Fruit fly (Drosophila melanogaster): Measurements from ENCODE around the gene Rpn7.

Rpn7 gene

DNA sequence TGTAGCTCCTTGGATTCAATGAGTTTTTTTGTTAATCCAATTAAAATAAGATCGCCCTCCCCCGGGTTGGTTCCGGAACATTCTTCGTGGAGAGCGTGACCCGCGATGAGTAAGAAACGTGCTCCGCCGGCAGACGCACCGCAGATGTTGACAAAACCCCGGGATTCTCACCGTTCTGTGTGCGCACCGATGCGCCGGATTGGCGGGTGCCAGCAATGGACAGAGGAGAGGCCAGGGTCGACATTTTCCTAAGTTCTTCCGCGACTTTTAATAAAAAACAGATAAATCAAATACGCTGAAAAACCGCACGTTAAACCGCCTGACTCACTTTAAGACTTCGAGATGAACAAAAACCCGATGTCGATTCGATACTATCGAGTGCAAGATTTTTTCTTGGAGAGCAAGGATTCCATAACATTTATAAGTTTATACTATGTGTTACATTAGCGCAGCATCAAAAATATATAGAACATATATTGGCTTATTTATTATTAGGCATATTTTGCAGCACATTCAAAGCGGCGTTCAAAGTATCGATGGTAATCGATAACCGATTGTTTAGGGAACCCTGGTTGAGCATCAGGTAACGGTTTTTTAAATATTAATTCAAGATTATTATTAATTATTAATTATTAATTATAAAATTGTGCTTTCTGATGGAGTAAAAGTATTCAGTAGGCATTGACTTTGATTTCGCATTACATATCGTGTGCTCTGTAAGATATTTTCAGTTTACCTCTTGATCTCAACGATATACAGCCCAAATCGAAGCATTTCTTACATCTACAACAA is 29.4 kb upstream of the Rpn7 start, which contains the start of the genes CCT1 and tHMG1:
Gene CCT1, minus strand, starts transcription at position 352 of the 792 bp plus-strand sequence.
Gene tHMG1, plus strand, starts transcription at position 742 of the 792 bp plus-strand sequence.
- TF ChIP-seq bab1 (GFP tag; optimal IDR thresholded peaks at IDR 0.05) (peak; percentile 55), Crg-1 (GFP tag; optimal IDR thresholded peaks at IDR 0.05) (no peak), CG33017 (tag; optimal IDR thresholded peaks at IDR 0.05) (no peak), cnc (optimal IDR thresholded peaks at IDR 0.05) (no peak), CG14711 (tag; optimal IDR thresholded peaks at IDR 0.05) (no peak), CG1620 (GFP tag; optimal IDR thresholded peaks at IDR 0.05) (no peak), CG11617 (GFP tag; optimal IDR thresholded peaks at IDR 0.05) (peak; percentile 24), cic (GFP tag; optimal IDR thresholded peaks at IDR 0.05) (no peak), CG7045 (GFP tag; optimal IDR thresholded peaks at IDR 0.05) (peak; percentile 41), tj (GFP tag; optimal IDR thresholded peaks at IDR 0.05) (no peak), pad (GFP tag; optimal IDR thresholded peaks at IDR 0.05) (no peak), CG5204 (GFP tag; optimal IDR thresholded peaks at IDR 0.05) (no peak), ovo (GFP tag; optimal IDR thresholded peaks at IDR 0.05) (no peak), Hr96 (GFP tag; optimal IDR thresholded peaks at IDR 0.05) (peak; percentile 38), Mnt (GFP tag; optimal IDR thresholded peaks at IDR 0.05) (peak; percentile 71), CG12768 (GFP tag; optimal IDR thresholded peaks at IDR 0.05) (peak; percentile 0), CG7101 (tag; optimal IDR thresholded peaks at IDR 0.05) (no peak), toe (GFP tag; optimal IDR thresholded peaks at IDR 0.05) (peak; percentile 49), kay (GFP tag; ENCODE audit: borderline replicate concordance) (peak; percentile 96), Clk (GFP tag; optimal IDR thresholded peaks at IDR 0.05) (no peak)

DNA sequence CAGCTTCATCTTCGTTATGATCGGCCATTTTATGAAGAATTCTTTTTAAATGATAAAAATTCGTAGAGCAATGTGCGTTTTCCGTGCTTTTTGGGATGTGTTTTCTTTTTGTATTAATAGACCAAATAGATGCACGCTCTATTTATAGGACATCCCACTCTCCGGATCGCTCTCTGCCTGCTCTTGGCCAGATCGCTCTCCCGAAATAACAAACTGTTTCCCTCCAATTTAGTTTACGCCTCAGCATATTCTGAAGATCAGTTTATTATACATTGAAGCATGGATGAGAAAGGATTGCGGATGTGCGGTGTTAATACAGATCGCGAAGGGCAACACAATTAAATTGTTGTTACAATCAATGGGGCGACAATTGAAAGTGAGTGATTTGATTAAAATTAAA is 27.0 kb upstream of the Rpn7 start, which contains the start of gene CG5376:
Gene CG5376, minus strand, starts transcription at position 101 of the 400 bp plus-strand sequence.
- TF ChIP-seq CG5204 (GFP tag; optimal IDR thresholded peaks at IDR 0.05) (no peak), Hr96 (GFP tag; optimal IDR thresholded peaks at IDR 0.05) (no peak), Mnt (GFP tag; optimal IDR thresholded peaks at IDR 0.05) (no peak), CG7101 (tag; optimal IDR thresholded peaks at IDR 0.05) (no peak), ovo (GFP tag; optimal IDR thresholded peaks at IDR 0.05) (no peak), tj (GFP tag; optimal IDR thresholded peaks at IDR 0.05) (no peak), CG1620 (GFP tag; optimal IDR thresholded peaks at IDR 0.05) (no peak), CG12768 (GFP tag; optimal IDR thresholded peaks at IDR 0.05) (no peak), CG7045 (GFP tag; optimal IDR thresholded peaks at IDR 0.05) (no peak), cic (GFP tag; optimal IDR thresholded peaks at IDR 0.05) (no peak), toe (GFP tag; optimal IDR thresholded peaks at IDR 0.05) (no peak), cnc (optimal IDR thresholded peaks at IDR 0.05) (no peak), Clk (GFP tag; optimal IDR thresholded peaks at IDR 0.05) (no peak)

DNA sequence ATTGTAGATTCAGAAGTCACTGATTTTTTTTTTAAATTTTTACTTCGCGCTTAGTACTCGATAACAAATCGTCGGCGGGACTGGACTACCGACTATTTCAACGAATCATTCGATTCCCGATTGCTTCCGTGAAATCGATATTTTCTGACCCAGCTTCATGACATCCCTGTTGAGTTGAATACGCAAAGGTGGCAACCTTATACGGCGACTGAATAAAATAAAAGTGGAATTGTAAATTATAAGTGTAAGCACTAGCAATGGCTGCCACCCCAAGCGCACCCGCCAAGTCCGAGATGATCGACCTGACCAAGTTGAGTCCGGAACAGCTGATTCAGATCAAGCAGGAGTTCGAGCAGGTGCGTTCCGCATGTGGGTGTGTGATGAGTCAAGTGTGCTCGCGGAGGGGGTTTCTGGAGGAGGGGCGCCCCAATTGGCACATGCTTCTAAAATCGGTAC is 25.2 kb upstream of the Rpn7 start, which contains the start of gene Pfdn5:
Gene Pfdn5, plus strand, starts transcription at position 3 of the 456 bp plus-strand sequence.
- TF ChIP-seq kay (GFP tag; ENCODE audit: borderline replicate concordance) (peak; percentile 94), Mnt (GFP tag; optimal IDR thresholded peaks at IDR 0.05) (peak; percentile 94), CG7045 (GFP tag; optimal IDR thresholded peaks at IDR 0.05) (no peak), CG5204 (GFP tag; optimal IDR thresholded peaks at IDR 0.05) (no peak), CG33017 (tag; optimal IDR thresholded peaks at IDR 0.05) (no peak), CG14711 (tag; optimal IDR thresholded peaks at IDR 0.05) (peak; percentile 67), Hr96 (GFP tag; optimal IDR thresholded peaks at IDR 0.05) (no peak), CG11617 (GFP tag; optimal IDR thresholded peaks at IDR 0.05) (no peak), cic (GFP tag; optimal IDR thresholded peaks at IDR 0.05) (no peak), ovo (GFP tag; optimal IDR thresholded peaks at IDR 0.05) (no peak), tj (GFP tag; optimal IDR thresholded peaks at IDR 0.05) (no peak), bab1 (GFP tag; optimal IDR thresholded peaks at IDR 0.05) (peak; percentile 63), cnc (optimal IDR thresholded peaks at IDR 0.05) (no peak), CG1620 (GFP tag; optimal IDR thresholded peaks at IDR 0.05) (no peak), pad (GFP tag; optimal IDR thresholded peaks at IDR 0.05) (peak; percentile 18), Crg-1 (GFP tag; optimal IDR thresholded peaks at IDR 0.05) (no peak)

DNA sequence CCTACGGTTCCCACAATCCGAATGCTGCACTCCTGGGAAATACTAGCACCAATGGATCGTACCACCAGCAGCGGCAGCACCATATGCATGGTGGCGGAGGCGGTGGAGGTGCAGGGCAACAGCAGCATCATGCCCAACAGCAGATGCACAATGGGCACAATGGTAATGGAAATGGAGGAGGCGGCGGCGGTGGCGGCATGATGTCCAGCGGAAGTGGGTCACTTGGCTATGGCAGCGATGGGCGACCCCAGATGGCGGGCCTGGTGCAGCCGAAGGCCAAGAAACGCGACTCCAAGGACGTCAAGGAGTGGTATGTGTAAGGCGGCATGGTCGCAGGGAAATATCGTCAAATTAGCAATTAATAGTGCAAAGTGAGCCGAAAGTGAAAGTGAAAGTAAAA is 21.7 kb upstream of the Rpn7 start:
- no peak for TF ChIP-seq Crg-1 (GFP tag; optimal IDR thresholded peaks at IDR 0.05)
- no peak for TF ChIP-seq CG33017 (tag; optimal IDR thresholded peaks at IDR 0.05)
- TF ChIP-seq toe (GFP tag; optimal IDR thresholded peaks at IDR 0.05), result no peak
- TF ChIP-seq CG11617 (GFP tag; optimal IDR thresholded peaks at IDR 0.05), result no peak
- no peak for TF ChIP-seq CG12768 (GFP tag; optimal IDR thresholded peaks at IDR 0.05)
- no peak for TF ChIP-seq cnc (optimal IDR thresholded peaks at IDR 0.05)
- no peak for TF ChIP-seq CG7101 (tag; optimal IDR thresholded peaks at IDR 0.05)
- no peak for TF ChIP-seq Hr96 (GFP tag; optimal IDR thresholded peaks at IDR 0.05)
- no peak for TF ChIP-seq bab1 (GFP tag; optimal IDR thresholded peaks at IDR 0.05)
- TF ChIP-seq ovo (GFP tag; optimal IDR thresholded peaks at IDR 0.05), result no peak
- TF ChIP-seq tj (GFP tag; optimal IDR thresholded peaks at IDR 0.05), result no peak
- no peak for TF ChIP-seq CG1620 (GFP tag; optimal IDR thresholded peaks at IDR 0.05)
- no peak for TF ChIP-seq CG5204 (GFP tag; optimal IDR thresholded peaks at IDR 0.05)
- no peak for TF ChIP-seq CG7045 (GFP tag; optimal IDR thresholded peaks at IDR 0.05)
- TF ChIP-seq Mnt (GFP tag; optimal IDR thresholded peaks at IDR 0.05), result no peak
- no peak for TF ChIP-seq kay (GFP tag; ENCODE audit: borderline replicate concordance)
- no peak for TF ChIP-seq CG14711 (tag; optimal IDR thresholded peaks at IDR 0.05)
- TF ChIP-seq Clk (GFP tag; optimal IDR thresholded peaks at IDR 0.05), result no peak

DNA sequence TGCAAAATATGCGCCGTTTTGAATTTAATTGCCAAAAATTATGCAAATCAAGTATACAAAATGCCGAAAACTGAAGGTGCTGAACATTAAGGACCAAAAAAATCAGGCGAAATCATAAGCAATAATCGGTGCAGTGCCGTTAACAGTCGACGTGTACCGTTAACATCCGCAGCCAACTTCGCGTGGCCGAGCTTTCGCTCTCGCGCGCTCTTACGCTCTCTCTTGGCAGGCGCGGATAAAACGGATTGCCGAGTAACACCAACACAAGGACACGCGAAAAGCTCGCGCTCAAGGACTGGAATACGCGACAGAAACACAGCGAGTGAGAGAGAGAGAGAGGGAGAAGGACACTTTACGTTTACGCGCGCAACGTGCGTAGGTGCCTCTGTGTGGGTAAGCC is 8.2 kb upstream of the Rpn7 start:
- TF ChIP-seq Crg-1 (GFP tag; optimal IDR thresholded peaks at IDR 0.05), result no peak
- no peak for TF ChIP-seq toe (GFP tag; optimal IDR thresholded peaks at IDR 0.05)
- no peak for TF ChIP-seq tj (GFP tag; optimal IDR thresholded peaks at IDR 0.05)
- TF ChIP-seq Mnt (GFP tag; optimal IDR thresholded peaks at IDR 0.05), result no peak
- no peak for TF ChIP-seq CG1620 (GFP tag; optimal IDR thresholded peaks at IDR 0.05)
- TF ChIP-seq cic (GFP tag; optimal IDR thresholded peaks at IDR 0.05), result peak; percentile 61
- no peak for TF ChIP-seq CG11617 (GFP tag; optimal IDR thresholded peaks at IDR 0.05)
- TF ChIP-seq Hr96 (GFP tag; optimal IDR thresholded peaks at IDR 0.05), result no peak

Data from whole organism, adult.